Worm (Caenorhabditis elegans): Measurements from ENCODE around the gene F59C12.4.

- TF ChIP-seq ceh-22 (tag; optimal IDR thresholded peaks at IDR 0.05) (peak; percentile 68), ama-1 (optimal IDR thresholded peaks at IDR 0.05) (no peak), pha-4 (tag; optimal IDR thresholded peaks at IDR 0.05) (no peak), elt-2 (tag; optimal IDR thresholded peaks at IDR 0.05) (peak; percentile 97), nfya-1 (tag; optimal IDR thresholded peaks at IDR 0.05) (peak; percentile 82), F13H6.1 (tag; optimal IDR thresholded peaks at IDR 0.05) (peak; percentile 90)
Observed at ce11 chrX:16634708-16635107, 32.3 kb upstream of the F59C12.4 start.
